Worm (Caenorhabditis elegans) whole organism, young adult: ENCODE results near the gene egl-13.

ENCODE experiments used
- D2030.7 ChIP-seq: fragments of 200-800 bp; sonication (Bioruptor generic); IDR thresholded peaks from 2 replicates; pipeline ENCODE4 v1.3.6; 2022; ENCODE audit warnings: missing genetic modification reagents, missing genetic modification characterization, missing compliant biosample characterization
- F10E7.11 ChIP-seq: sonication (generic microtip); optimal IDR thresholded peaks from 2 replicates; lab custom pipeline; 2017; ENCODE audit warnings: mild to moderate bottlenecking, missing genetic modification characterization, moderate library complexity, missing compliant biosample characterization
- F55B11.4 ChIP-seq: sonication (generic microtip); optimal IDR thresholded peaks from 2 replicates; lab custom pipeline; 2016; ENCODE audit warnings: missing compliant biosample characterization, missing genetic modification characterization, borderline replicate concordance; ENCODE audit not compliant: insufficient read depth
- T07F8.4 ChIP-seq: sonication (generic microtip); optimal IDR thresholded peaks from 2 replicates; lab custom pipeline; 2016; ENCODE audit warnings: mild to moderate bottlenecking, missing genetic modification characterization, moderate library complexity, missing compliant biosample characterization
- T26A5.8 ChIP-seq: sonication (generic microtip); optimal IDR thresholded peaks from 2 replicates; lab custom pipeline; 2016; ENCODE audit warnings: missing genetic modification characterization, missing compliant biosample characterization
- Y53G8AR.9 ChIP-seq: fragments of 200-800 bp; sonication (Bioruptor generic); conservative IDR thresholded peaks from 2 replicates; pipeline ENCODE4 v1.3.6; 2022; ENCODE audit warnings: missing genetic modification reagents, missing genetic modification characterization, missing compliant biosample characterization
- Y67H2A.10 ChIP-seq: fragments of 200-800 bp; sonication (Bioruptor generic); conservative IDR thresholded peaks from 2 replicates; pipeline ENCODE4 v1.3.6; 2022; ENCODE audit warnings: missing genetic modification reagents, missing genetic modification characterization, missing compliant biosample characterization
- ZK185.1 ChIP-seq: sonication (generic microtip); optimal IDR thresholded peaks from 2 replicates; lab custom pipeline; 2016; ENCODE audit warnings: mild to moderate bottlenecking, missing genetic modification characterization, missing compliant biosample characterization; ENCODE audit not compliant: poor library complexity, severe bottlenecking
- akir-1 ChIP-seq: fragments of 200-800 bp; sonication (Bioruptor generic); optimal IDR thresholded peaks from 2 replicates; lab custom pipeline; 2018; ENCODE audit warnings: mild to moderate bottlenecking, missing genetic modification characterization, moderate library complexity, missing compliant biosample characterization
- aptf-3 ChIP-seq: fragments of 200-800 bp; sonication (Bioruptor generic); IDR thresholded peaks from 2 replicates; pipeline ENCODE4 v1.3.6; 2022; ENCODE audit warnings: missing genetic modification characterization, missing compliant biosample characterization
- atf-7 ChIP-seq: sonication (generic microtip); optimal IDR thresholded peaks from 2 replicates; lab custom pipeline; 2017; ENCODE audit warnings: mild to moderate bottlenecking, missing genetic modification characterization, missing compliant biosample characterization
- athp-1 ChIP-seq: sonication (generic microtip); optimal IDR thresholded peaks from 2 replicates; lab custom pipeline; 2017; ENCODE audit warnings: mild to moderate bottlenecking, missing genetic modification characterization, missing compliant biosample characterization
- attf-6 ChIP-seq: fragments of 200-800 bp; sonication (Bioruptor generic); IDR thresholded peaks from 2 replicates; pipeline ENCODE4 v1.3.6; 2022; ENCODE audit warnings: missing genetic modification reagents, missing genetic modification characterization, missing compliant biosample characterization
- bed-1 ChIP-seq: fragments of 200-800 bp; sonication (Bioruptor generic); IDR thresholded peaks from 2 replicates; pipeline ENCODE4 v1.3.6; 2022; ENCODE audit warnings: missing genetic modification reagents, missing genetic modification characterization, missing compliant biosample characterization
- cebp-1 ChIP-seq, 2 experiments: fragments of 200-800 bp in 1 of 2; sonication (Bioruptor generic) in 1 of 2; sonication (generic microtip) in 1 of 2; IDR thresholded peaks in 1 of 2; optimal IDR thresholded peaks in 1 of 2; 2 replicates each; pipeline versions ENCODE4 v1.3.6 to Lab custom; 2017 to 2022; ENCODE audit warnings: missing compliant biosample characterization in 2 of 2, missing genetic modification characterization in 2 of 2, mild to moderate bottlenecking in 1 of 2, missing genetic modification reagents in 1 of 2, moderate library complexity in 1 of 2
- dox-1 ChIP-seq: fragments of 200-800 bp; sonication (Bioruptor generic); IDR thresholded peaks from 2 replicates; pipeline ENCODE4 v1.3.6; 2022; ENCODE audit warnings: missing genetic modification reagents, missing genetic modification characterization, missing compliant biosample characterization
- egl-18 ChIP-seq: fragments of 200-800 bp; sonication (Bioruptor generic); IDR thresholded peaks from 2 replicates; pipeline ENCODE4 v1.3.6; 2022; ENCODE audit warnings: missing genetic modification reagents, missing genetic modification characterization, missing compliant biosample characterization
- egl-44 ChIP-seq: fragments of 200-800 bp; sonication (Bioruptor generic); IDR thresholded peaks from 2 replicates; pipeline ENCODE4 v1.3.6; 2022; ENCODE audit warnings: missing genetic modification reagents, missing genetic modification characterization, missing compliant biosample characterization
- egrh-3 ChIP-seq: fragments of 200-800 bp; sonication (Bioruptor generic); IDR thresholded peaks from 2 replicates; pipeline ENCODE4 v1.3.6; 2022; ENCODE audit warnings: missing genetic modification reagents, missing genetic modification characterization, missing compliant biosample characterization
- ekl-4 ChIP-seq: fragments of 200-800 bp; sonication (Bioruptor generic); IDR thresholded peaks from 2 replicates; pipeline ENCODE4 v1.3.6; 2022; ENCODE audit warnings: missing genetic modification reagents, missing genetic modification characterization, missing compliant biosample characterization
- ets-4 ChIP-seq: fragments of 200-800 bp; sonication (Bioruptor generic); optimal IDR thresholded peaks from 2 replicates; lab custom pipeline; 2018; ENCODE audit warnings: mild to moderate bottlenecking, missing genetic modification characterization, missing compliant biosample characterization
- fkh-3 ChIP-seq: sonication (generic microtip); optimal IDR thresholded peaks from 2 replicates; lab custom pipeline; 2016; ENCODE audit warnings: mild to moderate bottlenecking, missing genetic modification characterization, missing compliant biosample characterization
- hlh-12 ChIP-seq: sonication (generic microtip); optimal IDR thresholded peaks from 2 replicates; lab custom pipeline; 2016; ENCODE audit warnings: missing genetic modification characterization, missing compliant biosample characterization
- hmg-20 ChIP-seq: fragments of 200-800 bp; sonication (Bioruptor generic); IDR thresholded peaks from 2 replicates; pipeline ENCODE4 v1.3.6; 2022; ENCODE audit warnings: missing genetic modification reagents, missing genetic modification characterization, missing compliant biosample characterization
- hsf-1 ChIP-seq: fragments of 200-800 bp; sonication (Bioruptor generic); IDR thresholded peaks from 2 replicates; pipeline ENCODE4 v1.3.6; 2022; ENCODE audit warnings: missing genetic modification reagents, missing genetic modification characterization, missing compliant biosample characterization
- let-607 ChIP-seq, 2 experiments: fragments of 200-800 bp in 1 of 2; sonication (Bioruptor generic) in 1 of 2; sonication (generic microtip) in 1 of 2; optimal IDR thresholded peaks; 2 replicates each; lab custom pipeline; 2016 to 2018; ENCODE audit warnings: mild to moderate bottlenecking in 2 of 2, missing compliant biosample characterization in 2 of 2, missing genetic modification characterization in 2 of 2, moderate library complexity in 2 of 2, missing genotype in 1 of 2
- lin-35 ChIP-seq, 3 experiments: fragments of 150-350 bp in 2 of 3; sonication (generic microtip) in 1 of 3; optimal IDR thresholded peaks; 2 replicates each; lab custom pipeline; 2014 to 2018; ENCODE audit warnings: missing biosample characterization in 3 of 3, missing genetic modification characterization in 3 of 3, missing genetic modification reagents in 3 of 3
- lin-54 ChIP-seq: fragments of 200-800 bp; sonication (Bioruptor generic); optimal IDR thresholded peaks from 2 replicates; lab custom pipeline; 2018; ENCODE audit warnings: mild to moderate bottlenecking, missing genetic modification characterization, missing compliant biosample characterization
- mel-28 ChIP-seq: sonication (generic microtip); optimal IDR thresholded peaks from 2 replicates; lab custom pipeline; 2016; ENCODE audit warnings: borderline replicate concordance, mild to moderate bottlenecking, missing genetic modification characterization, missing compliant biosample characterization
- nhr-80 ChIP-seq: sonication (generic microtip); optimal IDR thresholded peaks from 2 replicates; lab custom pipeline; 2016; ENCODE audit warnings: missing genetic modification characterization, missing compliant biosample characterization
- nhr-90 ChIP-seq: sonication (generic microtip); optimal IDR thresholded peaks from 2 replicates; lab custom pipeline; 2016; ENCODE audit warnings: missing genotype, mild to moderate bottlenecking, missing genetic modification characterization, missing compliant biosample characterization
- pbrm-1 ChIP-seq: fragments of 200-800 bp; sonication (Bioruptor generic); IDR thresholded peaks from 2 replicates; pipeline ENCODE4 v1.3.6; 2022; ENCODE audit warnings: missing genetic modification reagents, missing genetic modification characterization, missing compliant biosample characterization
- snpc-1.3 ChIP-seq: sonication (generic microtip); optimal IDR thresholded peaks from 2 replicates; lab custom pipeline; 2017; ENCODE audit warnings: missing genetic modification characterization, mild to moderate bottlenecking, missing compliant biosample characterization, antibody characterized with exemption, moderate library complexity, missing genotype, missing genetic modification reagents; ENCODE audit not compliant: insufficient read depth
- snpc-3.4 ChIP-seq: sonication (generic microtip); optimal IDR thresholded peaks from 2 replicates; lab custom pipeline; 2017; ENCODE audit warnings: missing genetic modification characterization, mild to moderate bottlenecking, missing compliant biosample characterization, antibody characterized with exemption, moderate library complexity, missing genotype, missing genetic modification reagents
- somi-1 ChIP-seq: fragments of 200-800 bp; sonication (Bioruptor generic); optimal IDR thresholded peaks from 2 replicates; lab custom pipeline; 2018; ENCODE audit warnings: mild to moderate bottlenecking, missing genetic modification characterization, missing compliant biosample characterization
- tlf-1 ChIP-seq: fragments of 200-800 bp; sonication (Bioruptor generic); optimal IDR thresholded peaks from 2 replicates; lab custom pipeline; 2018; ENCODE audit warnings: mild to moderate bottlenecking, missing genetic modification characterization, missing compliant biosample characterization
- ztf-18 ChIP-seq: sonication (generic microtip); optimal IDR thresholded peaks from 2 replicates; lab custom pipeline; 2016; ENCODE audit warnings: missing genotype, mild to moderate bottlenecking, missing genetic modification characterization, missing compliant biosample characterization
- ztf-26 ChIP-seq: sonication (generic microtip); optimal IDR thresholded peaks from 2 replicates; lab custom pipeline; 2017; ENCODE audit warnings: missing genetic modification characterization, missing compliant biosample characterization
- ztf-3 ChIP-seq: fragments of 200-800 bp; sonication (Bioruptor generic); optimal IDR thresholded peaks from 2 replicates; lab custom pipeline; 2018; ENCODE audit warnings: mild to moderate bottlenecking, missing genetic modification characterization, missing compliant biosample characterization

Gene egl-13

ce11 chrX:5659614-5660013 is 4.0 kb upstream of the egl-13 start, which contains the start of gene T22B7.22:
T22B7.22 (plus strand) TSS chrX:5659967.
- no peak for TF ChIP-seq snpc-3.4
- no peak for TF ChIP-seq atf-7 (tag; lab: Kevin White, UChicago)
- TF ChIP-seq T26A5.8 (tag; lab: Kevin White, UChicago): no peak
- no peak for TF ChIP-seq F10E7.11
- no peak for TF ChIP-seq ekl-4 (GFP tag; lab: Robert Waterston, UW)
- TF ChIP-seq tlf-1 (GFP tag; lab: Kevin White, UChicago): no peak
- peak; percentile 5 for TF ChIP-seq ztf-26 (tag; lab: Kevin White, UChicago)
- no peak for TF ChIP-seq somi-1 (GFP tag; lab: Kevin White, UChicago)

ce11 chrX:5661179-5661578 is 2.5 kb upstream of the egl-13 start:
- no peak for TF ChIP-seq D2030.7
- no peak for TF ChIP-seq ZK185.1 (tag; lab: Kevin White, UChicago)
- no peak for TF ChIP-seq mel-28 (tag; lab: Kevin White, UChicago)
- no peak for TF ChIP-seq nhr-90 (tag; lab: Kevin White, UChicago)

- TF ChIP-seq let-607 (tag; optimal IDR thresholded peaks at IDR 0.05; lab: Kevin White, UChicago): no peak
- no peak for TF ChIP-seq lin-54 (GFP tag; lab: Kevin White, UChicago)
- peak; percentile 92 for TF ChIP-seq nhr-80 (tag; lab: Kevin White, UChicago)
- no peak for TF ChIP-seq aptf-3 (GFP tag; lab: Robert Waterston, UW)
- TF ChIP-seq dox-1: peak; percentile 62
- TF ChIP-seq, all 124 proteins: peak for 2
Measured at ce11 chrX:5669733-5670132, 6.1 kb downstream of the egl-13 start.

- TF ChIP-seq snpc-1.3 (no peak), nhr-80 (tag; lab: Kevin White, UChicago) (peak; percentile 69), cebp-1 (GFP tag; IDR thresholded peaks at IDR 0.05; lab: Robert Waterston, UW) (0 out of 2 replicates have a peak, but pooled peaks have one; percentile 27), cebp-1 (tag; optimal IDR thresholded peaks at IDR 0.05; lab: Kevin White, UChicago) (no peak), fkh-3 (no peak)
Measured at ce11 chrX:5670829-5671228, 7.2 kb downstream of the egl-13 start.

ce11 chrX:5672615-5673014 is 9.0 kb downstream of the egl-13 start:
- no peak for TF ChIP-seq ztf-18 (tag; lab: Kevin White, UChicago)
- TF ChIP-seq bed-1 (GFP tag; lab: Robert Waterston, UW): no peak
- no peak for TF ChIP-seq egl-44 (GFP tag; lab: Robert Waterston, UW)
- TF ChIP-seq Y67H2A.10: no peak
- no peak for TF ChIP-seq attf-6 (GFP tag; lab: Robert Waterston, UW)
- TF ChIP-seq egl-18 (GFP tag; lab: Robert Waterston, UW): no peak
- TF ChIP-seq hmg-20: no peak
- TF ChIP-seq, all 124 proteins: peak for 0

- TF ChIP-seq ets-4 (GFP tag; lab: Kevin White, UChicago) (no peak), ztf-26 (tag; lab: Kevin White, UChicago) (no peak), lin-35 (GFP tag; optimal IDR thresholded peaks at IDR 0.05; lab: Kevin White, UChicago) (no peak), ZK185.1 (tag; lab: Kevin White, UChicago) (no peak), hlh-12 (tag; lab: Kevin White, UChicago) (no peak), akir-1 (GFP tag; lab: Kevin White, UChicago) (no peak), hsf-1 (GFP tag; lab: Robert Waterston, UW) (no peak), Y53G8AR.9 (no peak), egrh-3 (GFP tag; lab: Robert Waterston, UW) (no peak), pbrm-1 (GFP tag; lab: Robert Waterston, UW) (no peak), mel-28 (tag; lab: Kevin White, UChicago) (no peak), ztf-3 (GFP tag; lab: Kevin White, UChicago) (no peak), F55B11.4 (no peak), nhr-80 (tag; lab: Kevin White, UChicago) (no peak), athp-1 (tag; lab: Kevin White, UChicago) (no peak), T07F8.4 (tag; lab: Kevin White, UChicago) (no peak), D2030.7 (no peak), let-607 (tag; optimal IDR thresholded peaks at IDR 0.05; lab: Kevin White, UChicago) (no peak)
Measured at ce11 chrX:5680125-5680524, 16.5 kb downstream of the egl-13 start, which contains the start of gene set-19. set-19 (minus strand) TSS chrX:5680225.
